Worm (Caenorhabditis elegans) whole organism, early embryonic: ENCODE data around the gene zip-8.

Experiments
- ama-1 ChIP-seq: fragments of 150-350 bp; optimal IDR thresholded peaks from 2 replicates; lab custom pipeline; 2014
- ceh-36 ChIP-seq: sonication (generic microtip); optimal IDR thresholded peaks from 2 replicates; lab custom pipeline; 2016; ENCODE audit warnings: missing genetic modification characterization, inconsistent platforms, missing compliant biosample characterization
- ets-7 ChIP-seq: sonication (generic microtip); optimal IDR thresholded peaks from 2 replicates; lab custom pipeline; 2016; ENCODE audit warnings: missing genotype, missing genetic modification characterization, missing compliant biosample characterization
- flt-1 ChIP-seq: fragments of 200-800 bp; sonication (Bioruptor generic); IDR thresholded peaks from 2 replicates; pipeline ENCODE4 v1.3.6; 2022; ENCODE audit warnings: missing genetic modification characterization, missing compliant biosample characterization
- hmbx-1 ChIP-seq: sonication (generic microtip); optimal IDR thresholded peaks from 2 replicates; lab custom pipeline; 2016; ENCODE audit warnings: mild to moderate bottlenecking, missing genetic modification characterization, missing compliant biosample characterization
- hmg-4 ChIP-seq: fragments of 200-800 bp; sonication (Bioruptor generic); optimal IDR thresholded peaks from 2 replicates; lab custom pipeline; 2018; ENCODE audit warnings: mild to moderate bottlenecking, missing genetic modification characterization, missing compliant biosample characterization
- hnd-1 ChIP-seq: sonication (generic microtip); optimal IDR thresholded peaks from 2 replicates; lab custom pipeline; 2016; ENCODE audit warnings: missing genetic modification characterization, missing compliant biosample characterization
- pes-1 ChIP-seq: fragments of 200-800 bp; sonication (Bioruptor generic); IDR thresholded peaks from 2 replicates; pipeline ENCODE4 v1.3.6; 2022; ENCODE audit warnings: missing genetic modification reagents, missing genetic modification characterization, missing compliant biosample characterization
- scrt-1 ChIP-seq: fragments of 200-800 bp; sonication (Bioruptor generic); IDR thresholded peaks from 2 replicates; pipeline ENCODE4 v1.3.6; 2022; ENCODE audit warnings: missing genetic modification characterization, missing compliant biosample characterization
- sea-1 ChIP-seq: fragments of 200-800 bp; sonication (Bioruptor generic); conservative IDR thresholded peaks from 2 replicates; pipeline ENCODE4 v1.3.6; 2022; ENCODE audit warnings: missing genetic modification characterization, missing compliant biosample characterization
- tbx-11 ChIP-seq: fragments of 200-800 bp; sonication (Bioruptor generic); IDR thresholded peaks from 2 replicates; pipeline ENCODE4 v1.3.6; 2022; ENCODE audit warnings: missing genetic modification characterization, missing compliant biosample characterization
- tbx-37 ChIP-seq: fragments of 200-800 bp; sonication (Bioruptor generic); conservative IDR thresholded peaks from 2 replicates; pipeline ENCODE4 v1.3.6; 2022; ENCODE audit warnings: missing genetic modification reagents, missing genetic modification characterization, missing compliant biosample characterization
- tra-4 ChIP-seq: sonication (generic microtip); optimal IDR thresholded peaks from 2 replicates; lab custom pipeline; 2017; ENCODE audit warnings: missing genetic modification characterization, missing compliant biosample characterization

DNA sequence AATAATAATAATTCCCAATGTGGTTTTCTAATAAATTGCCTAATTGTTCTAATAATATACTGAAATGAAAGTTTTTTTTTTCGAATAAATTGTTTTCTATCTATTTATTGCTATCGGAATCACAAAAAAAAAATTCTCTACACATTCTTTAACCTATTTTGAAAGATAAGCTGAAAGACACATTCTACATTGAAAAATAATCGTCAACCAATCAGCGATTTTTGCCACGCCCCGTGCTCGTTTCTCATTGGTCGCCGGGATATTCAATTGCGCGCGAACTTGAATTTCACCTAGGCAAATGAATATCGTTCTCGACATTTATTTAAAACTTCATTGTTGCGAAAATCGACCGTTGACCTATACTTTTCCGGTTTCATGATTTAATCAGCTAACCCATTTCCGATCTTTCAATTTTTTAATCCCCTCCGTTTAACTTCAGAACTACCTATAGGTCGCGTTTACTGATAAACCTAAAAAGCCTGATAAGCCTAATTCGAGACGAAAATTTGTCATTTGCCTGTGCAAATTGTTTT is 21.3 kb downstream of the zip-8 start, which contains the start of gene F23F12.3:
- TF ChIP-seq hnd-1 (tag; lab: Kevin White, UChicago), result no peak
- TF ChIP-seq tra-4 (tag; lab: Kevin White, UChicago), result no peak
- no peak for TF ChIP-seq hmg-4 (GFP tag; lab: Kevin White, UChicago)
- TF ChIP-seq ceh-36 (tag; lab: Kevin White, UChicago), result no peak
- TF ChIP-seq ama-1 (lab: Kevin White, UChicago), result no peak
- TF ChIP-seq scrt-1 (GFP tag; lab: Robert Waterston, UW), result no peak
- no peak for TF ChIP-seq ets-7 (tag; lab: Kevin White, UChicago)
- no peak for TF ChIP-seq sea-1 (GFP tag; lab: Robert Waterston, UW)
- no peak for TF ChIP-seq tbx-11 (GFP tag; lab: Robert Waterston, UW)
- no peak for TF ChIP-seq tbx-37 (GFP tag; lab: Robert Waterston, UW)
- TF ChIP-seq hmbx-1, result no peak
- TF ChIP-seq flt-1 (GFP tag; lab: Robert Waterston, UW), result no peak
- no peak for TF ChIP-seq pes-1 (GFP tag; lab: Robert Waterston, UW)
